Fruit fly (Drosophila melanogaster): ENCODE measurements around the gene nebu.

Gene nebu

dm6 chr3L:12791679-12792229, 51.2 kb downstream of the nebu start:
- TF ChIP-seq CG4496 (GFP tag; IDR thresholded peaks at IDR 0.05) (no peak), CG8159 (tag; optimal IDR thresholded peaks at IDR 0.05) (no peak), Ets98B (GFP tag; IDR thresholded peaks at IDR 0.05) (no peak), CG34367 (tag; optimal IDR thresholded peaks at IDR 0.05) (no peak), CG9948 (tag; optimal IDR thresholded peaks at IDR 0.05) (no peak), Pif1B (GFP tag; optimal IDR thresholded peaks at IDR 0.05) (no peak), rn (GFP tag; IDR thresholded peaks at IDR 0.05) (no peak), CG12605 (GFP tag; IDR thresholded peaks at IDR 0.05) (no peak), CG13204 (GFP tag; optimal IDR thresholded peaks at IDR 0.05) (no peak), Pif1A (GFP tag; optimal IDR thresholded peaks at IDR 0.05) (no peak), CG17806 (tag; optimal IDR thresholded peaks at IDR 0.05) (no peak), fd96Ca (GFP tag; IDR thresholded peaks at IDR 0.05) (no peak), CG32121 (GFP tag; IDR thresholded peaks at IDR 0.05) (no peak), CG15710 (tag; optimal IDR thresholded peaks at IDR 0.05) (no peak)

- no peak for TF ChIP-seq CG14655 (GFP tag; optimal IDR thresholded peaks at IDR 0.05)
- TF ChIP-seq D1 (tag; optimal IDR thresholded peaks at IDR 0.05): peak; percentile 43
- peak; percentile 34; the same call in 1 of the 2 replicates for TF ChIP-seq CG12605 (GFP tag; IDR thresholded peaks at IDR 0.05)
- TF ChIP-seq Snoo (tag; optimal IDR thresholded peaks at IDR 0.05): no peak
- no peak for TF ChIP-seq Pif1A (GFP tag; optimal IDR thresholded peaks at IDR 0.05)
- TF ChIP-seq CG8159 (tag; optimal IDR thresholded peaks at IDR 0.05): no peak
- TF ChIP-seq Pif1B (GFP tag; optimal IDR thresholded peaks at IDR 0.05): peak; percentile 13
Observed at dm6 chr3L:12790783-12791678, 51.9 kb downstream of the nebu start.

dm6 chr3L:12789875-12790373, 53.0 kb downstream of the nebu start, which contains the start of gene CG42709:
CG42709 (plus strand) TSS chr3L:12790192.
- peak; percentile 45 for TF ChIP-seq Pif1A (GFP tag; optimal IDR thresholded peaks at IDR 0.05)
- TF ChIP-seq gl (tag; optimal IDR thresholded peaks at IDR 0.05): peak; percentile 17
- TF ChIP-seq Pif1B (GFP tag; optimal IDR thresholded peaks at IDR 0.05): peak; percentile 57
- peak; percentile 77 for TF ChIP-seq EcR (GFP tag; optimal IDR thresholded peaks at IDR 0.05)
- no peak for TF ChIP-seq CG32121 (GFP tag; IDR thresholded peaks at IDR 0.05)
- TF ChIP-seq CG13204 (GFP tag; optimal IDR thresholded peaks at IDR 0.05): no peak
- peak; percentile 30; the same call in 1 of the 2 replicates for TF ChIP-seq CG12605 (GFP tag; IDR thresholded peaks at IDR 0.05)

dm6 chr3L:12780997-12781396, 61.9 kb downstream of the nebu start, which contains the start of the genes CG10969 and CG17666:
CG10969 (minus strand) TSS chr3L:12781097.
CG17666 (plus strand) TSS chr3L:12781325.
- TF ChIP-seq Pif1B (GFP tag; optimal IDR thresholded peaks at IDR 0.05) (no peak), Snoo (tag; optimal IDR thresholded peaks at IDR 0.05) (no peak), CG10348 (GFP tag; IDR thresholded peaks at IDR 0.05) (no peak), CG8159 (tag; optimal IDR thresholded peaks at IDR 0.05) (no peak), Pif1A (GFP tag; optimal IDR thresholded peaks at IDR 0.05) (no peak), CG15710 (tag; optimal IDR thresholded peaks at IDR 0.05) (no peak), CG4496 (GFP tag; IDR thresholded peaks at IDR 0.05) (no peak), D1 (tag; optimal IDR thresholded peaks at IDR 0.05) (no peak), CG34367 (tag; optimal IDR thresholded peaks at IDR 0.05) (no peak), Ets98B (GFP tag; IDR thresholded peaks at IDR 0.05) (no peak), EcR (GFP tag; optimal IDR thresholded peaks at IDR 0.05) (no peak)

- TF ChIP-seq Pif1B (GFP tag; optimal IDR thresholded peaks at IDR 0.05) (no peak), CG8301 (tag; optimal IDR thresholded peaks at IDR 0.05) (no peak)
Observed at dm6 chr3L:12778616-12779015, 64.3 kb downstream of the nebu start, which contains the start of gene CG32106. CG32106 (minus strand) TSS chr3L:12778716.
